Worm (Caenorhabditis elegans) whole organism, young adult: ENCODE data around the gene F55C5.10.

ENCODE experiments used
- C06A6.2 ChIP-seq: fragments of 200-800 bp; sonication (Bioruptor generic); conservative IDR thresholded peaks from 2 replicates; pipeline ENCODE4 v1.3.6; 2022; ENCODE audit warnings: missing genetic modification characterization, missing compliant biosample characterization
- F22D6.2 ChIP-seq: sonication (generic microtip); optimal IDR thresholded peaks from 2 replicates; lab custom pipeline; 2016; ENCODE audit warnings: mild to moderate bottlenecking, missing genetic modification characterization, missing compliant biosample characterization
- F33H1.4 ChIP-seq: fragments of 200-800 bp; sonication (Bioruptor generic); IDR thresholded peaks from 2 replicates; pipeline ENCODE4 v1.3.6; 2022; ENCODE audit warnings: missing genetic modification reagents, missing genetic modification characterization, missing compliant biosample characterization
- Y67H2A.10 ChIP-seq: fragments of 200-800 bp; sonication (Bioruptor generic); conservative IDR thresholded peaks from 2 replicates; pipeline ENCODE4 v1.3.6; 2022; ENCODE audit warnings: missing genetic modification reagents, missing genetic modification characterization, missing compliant biosample characterization
- cebp-1 ChIP-seq, 2 experiments: fragments of 200-800 bp in 1 of 2; sonication (Bioruptor generic) in 1 of 2; sonication (generic microtip) in 1 of 2; IDR thresholded peaks in 1 of 2; optimal IDR thresholded peaks in 1 of 2; 2 replicates each; pipeline versions ENCODE4 v1.3.6 to Lab custom; 2017 to 2022; ENCODE audit warnings: missing compliant biosample characterization in 2 of 2, missing genetic modification characterization in 2 of 2, mild to moderate bottlenecking in 1 of 2, missing genetic modification reagents in 1 of 2, moderate library complexity in 1 of 2
- cebp-2 ChIP-seq: fragments of 200-800 bp; sonication (Bioruptor generic); IDR thresholded peaks from 2 replicates; pipeline ENCODE4 v1.3.6; 2022; ENCODE audit warnings: missing genetic modification characterization, missing compliant biosample characterization
- ceh-40 ChIP-seq: fragments of 200-800 bp; sonication (Bioruptor generic); IDR thresholded peaks from 2 replicates; pipeline ENCODE4 v1.3.6; 2022; ENCODE audit warnings: missing genetic modification characterization, missing compliant biosample characterization
- efl-1 ChIP-seq: fragments of 150-350 bp; optimal IDR thresholded peaks from 2 replicates; lab custom pipeline; 2014; ENCODE audit warnings: missing biosample characterization, missing genetic modification reagents, missing genetic modification characterization
- mcd-1 ChIP-seq: fragments of 200-800 bp; sonication (Bioruptor generic); IDR thresholded peaks from 2 replicates; pipeline ENCODE4 v1.3.6; 2022; ENCODE audit warnings: missing genetic modification reagents, missing genetic modification characterization, missing compliant biosample characterization
- mel-28 ChIP-seq: sonication (generic microtip); optimal IDR thresholded peaks from 2 replicates; lab custom pipeline; 2016; ENCODE audit warnings: borderline replicate concordance, mild to moderate bottlenecking, missing genetic modification characterization, missing compliant biosample characterization
- nhr-179 ChIP-seq: sonication (generic microtip); optimal IDR thresholded peaks from 2 replicates; lab custom pipeline; 2016; ENCODE audit warnings: mild to moderate bottlenecking, missing genetic modification characterization, missing compliant biosample characterization
- pha-4 ChIP-seq: fragments of 150-350 bp; sonication (generic microtip); optimal IDR thresholded peaks from 2 replicates; lab custom pipeline; 2014; ENCODE audit warnings: missing biosample characterization, missing genetic modification reagents, missing genetic modification characterization
- snpc-4 ChIP-seq, 5 experiments: fragments of 150-350 bp in 1 of 5; sonication (generic microtip) in 4 of 5; optimal IDR thresholded peaks; 2 replicates each; lab custom pipeline; 2014 to 2018; ENCODE audit warnings: missing genetic modification characterization in 5 of 5, missing biosample characterization in 3 of 5, antibody characterized with exemption in 2 of 5, mild to moderate bottlenecking in 2 of 5, missing compliant biosample characterization in 2 of 5, missing genotype in 2 of 5, moderate library complexity in 2 of 5, missing genetic modification reagents in 1 of 5
- ztf-18 ChIP-seq: sonication (generic microtip); optimal IDR thresholded peaks from 2 replicates; lab custom pipeline; 2016; ENCODE audit warnings: missing genotype, mild to moderate bottlenecking, missing genetic modification characterization, missing compliant biosample characterization

- no peak for TF ChIP-seq F22D6.2 (tag; lab: Kevin White, UChicago)
- TF ChIP-seq mel-28 (tag; lab: Kevin White, UChicago), result no peak
- no peak for TF ChIP-seq cebp-1 (GFP tag; IDR thresholded peaks at IDR 0.05; lab: Robert Waterston, UW)
- TF ChIP-seq cebp-1 (tag; optimal IDR thresholded peaks at IDR 0.05; lab: Kevin White, UChicago), result no peak
- no peak for TF ChIP-seq ceh-40 (GFP tag; lab: Robert Waterston, UW)
- no peak for TF ChIP-seq mcd-1 (GFP tag; lab: Robert Waterston, UW)
- no peak for TF ChIP-seq C06A6.2 (GFP tag; lab: Robert Waterston, UW)
- TF ChIP-seq F33H1.4 (GFP tag; lab: Robert Waterston, UW), result no peak
- no peak for TF ChIP-seq pha-4
- TF ChIP-seq snpc-4 (GFP tag; optimal IDR thresholded peaks at IDR 0.05; lab: Kevin White, UChicago), result no peak
- TF ChIP-seq snpc-4 (tag; optimal IDR thresholded peaks at IDR 0.05; lab: Kevin White, UChicago), result no peak
- no peak for TF ChIP-seq Y67H2A.10 (GFP tag; lab: Robert Waterston, UW)
- no peak for TF ChIP-seq ztf-18 (tag; lab: Kevin White, UChicago)
- TF ChIP-seq nhr-179 (tag; lab: Kevin White, UChicago), result no peak
- no peak for TF ChIP-seq cebp-2 (GFP tag; lab: Robert Waterston, UW)
- TF ChIP-seq efl-1 (GFP tag; lab: Kevin White, UChicago), result no peak
These were observed 27.9 kb upstream of the F55C5.10 start, which contains the start of gene T04H1.12 for ce11 chrV:12255343-12255742.
